Fruit fly (Drosophila melanogaster) whole organism, embryonic: ENCODE results near the gene PGAP1.

Experiments
- Antp ChIP-seq: fragments of 200-800 bp; sonication (Bioruptor generic); optimal IDR thresholded peaks from 3 replicates; lab custom pipeline; 2016; ENCODE audit warnings: missing biosample characterization, missing genetic modification characterization
- Asciz ChIP-seq: fragments of 200-800 bp; sonication (Bioruptor generic); optimal IDR thresholded peaks from 2 replicates; lab custom pipeline; 2017; ENCODE audit warnings: missing biosample characterization, mild to moderate bottlenecking, missing genetic modification characterization, missing genetic modification reagents
- BEAF-32 ChIP-seq: fragments of 200-800 bp; sonication (Bioruptor generic); optimal IDR thresholded peaks from 3 replicates; lab custom pipeline; 2017; ENCODE audit warnings: missing biosample characterization, missing genetic modification characterization, mild to moderate bottlenecking, moderate library complexity, missing genetic modification reagents
- CG11504 ChIP-seq: fragments of 200-800 bp; sonication (Bioruptor generic); optimal IDR thresholded peaks from 3 replicates; lab custom pipeline; 2019; ENCODE audit warnings: missing biosample characterization, mild to moderate bottlenecking, missing genetic modification characterization, moderate library complexity
- CG15073 ChIP-seq: fragments of 200-800 bp; sonication (Bioruptor generic); optimal IDR thresholded peaks from 2 replicates; lab custom pipeline; 2016; ENCODE audit warnings: missing biosample characterization, missing genetic modification characterization
- CG15479 ChIP-seq: fragments of 200-800 bp; sonication (Bioruptor generic); optimal IDR thresholded peaks from 3 replicates; lab custom pipeline; 2019; ENCODE audit warnings: missing biosample characterization, mild to moderate bottlenecking, missing genetic modification characterization, moderate library complexity
- CG18262 ChIP-seq: fragments of 200-800 bp; optimal IDR thresholded peaks from 3 replicates; lab custom pipeline; 2019; ENCODE audit warnings: missing biosample characterization, mild to moderate bottlenecking, missing genetic modification characterization, moderate library complexity
- CG18476 ChIP-seq: fragments of 200-800 bp; sonication (Bioruptor generic); optimal IDR thresholded peaks from 2 replicates; lab custom pipeline; 2016; ENCODE audit warnings: missing biosample characterization, mild to moderate bottlenecking, missing genetic modification characterization
- CG18599 ChIP-seq: fragments of 200-800 bp; sonication (Bioruptor generic); optimal IDR thresholded peaks from 3 replicates; lab custom pipeline; 2017; ENCODE audit warnings: missing biosample characterization, missing genetic modification characterization, mild to moderate bottlenecking, moderate library complexity, missing genetic modification reagents
- CG2202 ChIP-seq: fragments of 200-800 bp; sonication (Bioruptor generic); optimal IDR thresholded peaks from 2 replicates; lab custom pipeline; 2018; ENCODE audit warnings: missing biosample characterization, mild to moderate bottlenecking, missing genetic modification characterization
- CG3281 ChIP-seq: fragments of 200-800 bp; sonication (Bioruptor generic); optimal IDR thresholded peaks from 3 replicates; lab custom pipeline; 2017; ENCODE audit warnings: missing biosample characterization, mild to moderate bottlenecking, missing genetic modification characterization
- CG4328 ChIP-seq: fragments of 200-800 bp; sonication (Bioruptor generic); optimal IDR thresholded peaks from 3 replicates; lab custom pipeline; 2017; ENCODE audit warnings: missing biosample characterization, missing genetic modification reagents, missing genetic modification characterization
- CG4730 ChIP-seq: fragments of 200-800 bp; sonication (Bioruptor generic); IDR thresholded peaks from 2 replicates; pipeline ENCODE4 v1.3.6; 2022; ENCODE audit warnings: missing biosample characterization, missing genetic modification characterization
- CG4820 ChIP-seq: fragments of 200-800 bp; sonication (Bioruptor generic); optimal IDR thresholded peaks from 3 replicates; lab custom pipeline; 2016; ENCODE audit warnings: missing biosample characterization, missing genetic modification characterization
- CG7786 ChIP-seq: fragments of 200-800 bp; sonication (Bioruptor generic); optimal IDR thresholded peaks from 2 replicates; lab custom pipeline; 2016; ENCODE audit warnings: missing biosample characterization, missing genetic modification characterization
- CG7928 ChIP-seq: fragments of 200-800 bp; sonication (Bioruptor generic); optimal IDR thresholded peaks from 2 replicates; lab custom pipeline; 2017; ENCODE audit warnings: missing biosample characterization, mild to moderate bottlenecking, missing genetic modification characterization
- CG8089 ChIP-seq: fragments of 200-800 bp; sonication (Bioruptor generic); optimal IDR thresholded peaks from 3 replicates; lab custom pipeline; 2016; ENCODE audit warnings: missing biosample characterization, missing genetic modification characterization
- CG8359 ChIP-seq: fragments of 200-800 bp; sonication (Bioruptor generic); optimal IDR thresholded peaks from 2 replicates; lab custom pipeline; 2017; ENCODE audit warnings: missing biosample characterization, mild to moderate bottlenecking, missing genetic modification characterization, borderline replicate concordance
- CG8924 ChIP-seq: fragments of 200-800 bp; optimal IDR thresholded peaks from 3 replicates; lab custom pipeline; 2019; ENCODE audit warnings: missing biosample characterization, mild to moderate bottlenecking, missing genetic modification characterization, moderate library complexity
- Dp ChIP-seq: fragments of 200-800 bp; sonication (Bioruptor generic); optimal IDR thresholded peaks from 2 replicates; lab custom pipeline; 2018; ENCODE audit warnings: missing biosample characterization, mild to moderate bottlenecking, missing genetic modification characterization, moderate library complexity
- Dref ChIP-seq: fragments of 200-800 bp; sonication (Bioruptor generic); IDR thresholded peaks from 2 replicates; pipeline ENCODE4 v1.3.6; 2022; ENCODE audit warnings: missing biosample characterization, missing genetic modification characterization
- Eip74EF ChIP-seq, 2 experiments: fragments of 200-800 bp in 1 of 2; fragments of >200 bp in 1 of 2; sonication (Bioruptor generic) in 1 of 2; optimal IDR thresholded peaks; 2 replicates each; lab custom pipeline; 2017 to 2019; ENCODE audit warnings: missing biosample characterization in 2 of 2, missing genetic modification characterization in 2 of 2, mild to moderate bottlenecking in 1 of 2, moderate library complexity in 1 of 2
- GATAe ChIP-seq: fragments of 200-800 bp; sonication (Bioruptor generic); conservative IDR thresholded peaks from 2 replicates; pipeline ENCODE4 v1.3.6; 2022; ENCODE audit warnings: missing biosample characterization, missing genetic modification characterization
- Gug ChIP-seq: fragments of 200-800 bp; sonication (Bioruptor generic); IDR thresholded peaks from 4 replicates; pipeline ENCODE4 v1.3.6; 2022; ENCODE audit warnings: missing biosample characterization, missing genetic modification characterization
- H15 ChIP-seq: fragments of 200-800 bp; sonication (Bioruptor generic); IDR thresholded peaks from 3 replicates; pipeline ENCODE4 v1.3.6; 2022; ENCODE audit warnings: missing biosample characterization, missing genetic modification characterization
- Hmx ChIP-seq: fragments of 200-800 bp; sonication (Bioruptor generic); optimal IDR thresholded peaks from 2 replicates; lab custom pipeline; 2016; ENCODE audit warnings: missing biosample characterization, missing genetic modification characterization
- Lim3 ChIP-seq: fragments of 200-800 bp; sonication (Bioruptor generic); IDR thresholded peaks from 2 replicates; pipeline ENCODE4 v1.3.6; 2022; ENCODE audit warnings: missing biosample characterization, missing genetic modification characterization
- Mad ChIP-seq: fragments of 200-800 bp; sonication (Bioruptor generic); optimal IDR thresholded peaks from 2 replicates; lab custom pipeline; 2016; ENCODE audit warnings: missing biosample characterization, missing genetic modification characterization
- Mrtf ChIP-seq: fragments of 200-800 bp; sonication (Bioruptor generic); IDR thresholded peaks from 3 replicates; pipeline ENCODE4 v1.3.6; 2022; ENCODE audit warnings: missing biosample characterization, missing genetic modification characterization
- Scr ChIP-seq: fragments of 200-800 bp; sonication (Bioruptor generic); IDR thresholded peaks from 2 replicates; pipeline ENCODE4 v1.3.6; 2022; ENCODE audit warnings: missing biosample characterization, missing genetic modification characterization; ENCODE audit not compliant: partially characterized antibody
- Tbp ChIP-seq: fragments of >200 bp; optimal IDR thresholded peaks from 2 replicates; lab custom pipeline; 2018; ENCODE audit warnings: missing biosample characterization, missing genetic modification characterization
- bigmax ChIP-seq: fragments of 200-800 bp; sonication (Bioruptor generic); optimal IDR thresholded peaks from 2 replicates; lab custom pipeline; 2018; ENCODE audit warnings: missing biosample characterization, mild to moderate bottlenecking, missing genetic modification characterization
- danr ChIP-seq: fragments of 200-800 bp; sonication (Bioruptor generic); IDR thresholded peaks from 2 replicates; pipeline ENCODE4 v1.3.6; 2022; ENCODE audit warnings: missing biosample characterization, missing genetic modification characterization
- disco-r ChIP-seq: fragments of 200-800 bp; sonication (Bioruptor generic); optimal IDR thresholded peaks from 2 replicates; lab custom pipeline; 2016; ENCODE audit warnings: missing biosample characterization, missing genetic modification characterization
- dm ChIP-seq: fragments of 200-800 bp; sonication (Bioruptor generic); optimal IDR thresholded peaks from 3 replicates; lab custom pipeline; 2016; ENCODE audit warnings: missing biosample characterization, missing genetic modification characterization
- exex ChIP-seq: fragments of 200-800 bp; sonication (Bioruptor generic); optimal IDR thresholded peaks from 4 replicates; lab custom pipeline; 2018; ENCODE audit warnings: missing biosample characterization, mild to moderate bottlenecking, missing genetic modification characterization, moderate library complexity
- fu2 ChIP-seq: fragments of 200-800 bp; sonication (Bioruptor generic); optimal IDR thresholded peaks from 2 replicates; lab custom pipeline; 2016; ENCODE audit warnings: missing biosample characterization, missing genetic modification characterization
- gsb ChIP-seq: fragments of 200-800 bp; sonication (Bioruptor generic); IDR thresholded peaks from 2 replicates; pipeline ENCODE4 v1.3.6; 2022; ENCODE audit warnings: missing biosample characterization, missing genetic modification characterization
- mld ChIP-seq: fragments of 200-800 bp; sonication (Bioruptor generic); IDR thresholded peaks from 3 replicates; pipeline ENCODE4 v1.3.6; 2022; ENCODE audit warnings: missing biosample characterization, missing genetic modification characterization; ENCODE audit not compliant: partially characterized antibody
- odd ChIP-seq: fragments of 200-800 bp; sonication (Bioruptor generic); optimal IDR thresholded peaks from 2 replicates; lab custom pipeline; 2017; ENCODE audit warnings: missing biosample characterization, mild to moderate bottlenecking, missing genetic modification characterization
- org-1 ChIP-seq: fragments of 200-800 bp; sonication (Bioruptor generic); optimal IDR thresholded peaks from 2 replicates; lab custom pipeline; 2017; ENCODE audit warnings: missing biosample characterization, missing genetic modification characterization
- otp ChIP-seq: fragments of 200-800 bp; sonication (Bioruptor generic); IDR thresholded peaks from 3 replicates; pipeline ENCODE4, ENCODE4 v1.3.6; 2022; ENCODE audit warnings: missing biosample characterization, missing genetic modification characterization
- pita ChIP-seq: fragments of 200-800 bp; sonication (Bioruptor generic); optimal IDR thresholded peaks from 2 replicates; lab custom pipeline; 2017; ENCODE audit warnings: missing biosample characterization, mild to moderate bottlenecking, missing genetic modification characterization
- shn ChIP-seq: fragments of 200-800 bp; sonication (Bioruptor generic); optimal IDR thresholded peaks from 3 replicates; lab custom pipeline; 2016; ENCODE audit warnings: missing biosample characterization, missing genetic modification characterization
- sim ChIP-seq: fragments of 200-800 bp; sonication (Bioruptor generic); IDR thresholded peaks from 2 replicates; pipeline ENCODE4 v1.3.6; 2022; ENCODE audit warnings: missing biosample characterization, missing genetic modification characterization
- sima ChIP-seq: fragments of 200-800 bp; sonication (Bioruptor generic); optimal IDR thresholded peaks from 2 replicates; lab custom pipeline; 2016; ENCODE audit warnings: missing biosample characterization, missing genetic modification characterization
- slp2 ChIP-seq: fragments of 200-800 bp; sonication (Bioruptor generic); optimal IDR thresholded peaks from 2 replicates; lab custom pipeline; 2016; ENCODE audit warnings: missing biosample characterization, missing genetic modification characterization
- ttk ChIP-seq: fragments of 200-800 bp; sonication (Bioruptor generic); IDR thresholded peaks from 2 replicates; pipeline ENCODE4 v2.1.2; 2022; ENCODE audit warnings: missing biosample characterization, missing genetic modification characterization
- vvl ChIP-seq: fragments of 200-800 bp; sonication (Bioruptor generic); IDR thresholded peaks from 2 replicates; pipeline ENCODE4 v1.3.6; 2022; ENCODE audit warnings: missing biosample characterization, missing genetic modification characterization

The PGAP1 gene

dm6 chrX:5699824-5700498 is 10.7 kb upstream of the PGAP1 start (continued):
- TF ChIP-seq bigmax (GFP tag; lab: Kevin White, UChicago) = no peak
- peak; percentile 43; the same call in 3 of the 4 replicates for TF ChIP-seq Gug (GFP tag; lab: Robert Waterston, UW)
- TF ChIP-seq Dp (GFP tag; lab: Kevin White, UChicago) = no peak
- TF ChIP-seq disco-r (GFP tag; lab: Kevin White, UChicago) = no peak
- TF ChIP-seq ttk (GFP tag; lab: Robert Waterston, UW) = peak; percentile 41; the same call in 1 of the 2 replicates
- TF ChIP-seq odd (GFP tag; lab: Kevin White, UChicago) = peak; percentile 45
- no peak for TF ChIP-seq sima (GFP tag; lab: Kevin White, UChicago)
- TF ChIP-seq GATAe (GFP tag; lab: Robert Waterston, UW) = no peak
- TF ChIP-seq exex (tag; lab: Kevin White, UChicago) = no peak
- no peak for TF ChIP-seq fu2 (GFP tag; lab: Kevin White, UChicago)
- TF ChIP-seq CG15479 = no peak
- no peak for TF ChIP-seq mld (GFP tag; lab: Robert Waterston, UW)
- peak; percentile 39 for TF ChIP-seq CG2202 (tag; lab: Kevin White, UChicago)
- no peak for TF ChIP-seq CG4730 (GFP tag; lab: Robert Waterston, UW)
- peak; percentile 38 for TF ChIP-seq Mad (GFP tag; lab: Kevin White, UChicago)
- TF ChIP-seq Antp = peak; percentile 21
- TF ChIP-seq CG4820 = peak; percentile 59
- TF ChIP-seq CG18599 = peak; percentile 54
- no peak for TF ChIP-seq BEAF-32 (GFP tag; lab: Kevin White, UChicago)
- TF ChIP-seq CG18476 (GFP tag; lab: Kevin White, UChicago) = peak; percentile 27
- peak; percentile 67 for TF ChIP-seq CG8924
- peak; percentile 10 for TF ChIP-seq dm (GFP tag; lab: Kevin White, UChicago)
- TF ChIP-seq CG7786 (GFP tag; lab: Kevin White, UChicago) = no peak
- TF ChIP-seq CG8089 (GFP tag; lab: Kevin White, UChicago) = no peak
- no peak for TF ChIP-seq Lim3 (GFP tag; lab: Robert Waterston, UW)
- no peak for TF ChIP-seq CG7928
- TF ChIP-seq Dref = no peak
- no peak for TF ChIP-seq gsb (GFP tag; lab: Robert Waterston, UW)
- no peak for TF ChIP-seq shn (GFP tag; lab: Kevin White, UChicago)
- peak; percentile 68 for TF ChIP-seq vvl (GFP tag; lab: Robert Waterston, UW)
- peak; percentile 53 for TF ChIP-seq org-1 (GFP tag; lab: Kevin White, UChicago)
- TF ChIP-seq H15 (GFP tag; lab: Robert Waterston, UW) = peak; percentile 33; the same call in 1 of the 3 replicates
- 0 out of 2 replicates have a peak, but pooled peaks have one; percentile 32 for TF ChIP-seq danr (GFP tag; lab: Robert Waterston, UW)
- TF ChIP-seq otp = peak; percentile 39; the same call in 1 of the 3 replicates
- TF ChIP-seq Eip74EF (GFP tag; optimal IDR thresholded peaks at IDR 0.05; lab: Kevin White, UChicago) = peak in 1 of 2 experiments; percentile 69
- TF ChIP-seq CG3281 (GFP tag; lab: Kevin White, UChicago) = peak; percentile 68
- TF ChIP-seq CG8359 (GFP tag; lab: Kevin White, UChicago) = no peak
- 0 out of 3 replicates have a peak, but pooled peaks have one; percentile 25 for TF ChIP-seq Mrtf (GFP tag; lab: Robert Waterston, UW)
- peak; percentile 66 for TF ChIP-seq Asciz
- no peak for TF ChIP-seq pita
- no peak for TF ChIP-seq sim
- TF ChIP-seq Tbp (GFP tag; lab: Kevin White, UChicago) = no peak
- TF ChIP-seq CG4328 = no peak
- TF ChIP-seq Scr (GFP tag; lab: Robert Waterston, UW) = no peak
- TF ChIP-seq CG11504 = peak; percentile 79
- no peak for TF ChIP-seq Hmx (GFP tag; lab: Kevin White, UChicago)
- peak; percentile 42 for TF ChIP-seq slp2 (GFP tag; lab: Kevin White, UChicago)
- TF ChIP-seq CG15073 = no peak
- TF ChIP-seq CG18262 (tag; lab: Kevin White, UChicago) = peak; percentile 74
